Fruit fly (Drosophila melanogaster) S2 (cell line): ENCODE measurements around the gene Atac2.

ENCODE experiments used
- CG8478 ChIP-seq: fragments of >200 bp; optimal IDR thresholded peaks from 2 replicates; lab custom pipeline; 2018
- CTCF ChIP-seq, 2 experiments: fragments of >200 bp; optimal IDR thresholded peaks; 2 replicates each; lab custom pipeline; 2018

The Atac2 gene

DNA sequence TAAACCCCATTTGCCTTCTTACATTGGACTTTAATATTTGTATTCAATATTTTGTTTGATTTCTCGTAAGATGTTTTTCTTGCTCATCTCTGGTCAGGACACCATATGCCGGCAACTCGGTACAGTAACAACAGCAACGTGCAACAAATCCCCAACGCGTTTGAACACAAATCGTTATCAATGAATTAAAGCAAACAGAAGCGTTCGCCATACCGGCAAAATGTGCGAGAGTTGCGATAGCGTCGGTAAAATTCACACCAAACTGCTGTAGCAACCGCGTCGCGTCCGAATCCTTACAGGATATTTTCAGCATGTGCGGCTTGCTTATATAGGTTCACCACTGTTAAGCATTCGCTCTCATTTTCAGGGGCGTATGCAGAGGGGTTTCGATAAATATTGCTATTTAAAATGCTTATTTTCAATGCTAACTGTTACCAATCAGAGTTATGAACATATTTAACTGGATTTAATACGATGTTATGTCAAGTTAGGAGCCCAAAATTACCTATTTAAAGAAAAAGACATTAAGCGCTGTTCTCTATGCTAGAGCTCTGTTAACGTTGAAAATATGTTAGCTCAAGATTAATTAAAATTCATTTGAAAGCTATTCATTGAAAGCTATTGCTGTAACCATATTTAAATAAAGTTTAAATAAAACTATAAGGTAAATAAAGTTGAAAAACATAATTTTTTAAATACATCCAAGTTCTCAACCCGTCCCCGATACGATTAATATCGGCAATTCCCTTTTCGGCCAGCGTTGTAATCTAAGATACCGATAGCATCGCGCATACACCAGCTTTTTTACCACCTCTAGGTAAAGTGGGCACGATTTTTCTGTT lies 21.7 kb downstream of the Atac2 start, which contains the start of the genes Pde11 and CG15160:
Pde11 (minus strand) TSS at position 243 of the 842 bp plus-strand sequence.
CG15160 (plus strand) TSS at position 792 of the 842 bp plus-strand sequence.
- peak in 1 of 2 experiments; percentile 56 for TF ChIP-seq CTCF (optimal IDR thresholded peaks at IDR 0.05; lab: Kevin White, UChicago)
- TF ChIP-seq CG8478 (lab: Kevin White, UChicago) = no peak

DNA sequence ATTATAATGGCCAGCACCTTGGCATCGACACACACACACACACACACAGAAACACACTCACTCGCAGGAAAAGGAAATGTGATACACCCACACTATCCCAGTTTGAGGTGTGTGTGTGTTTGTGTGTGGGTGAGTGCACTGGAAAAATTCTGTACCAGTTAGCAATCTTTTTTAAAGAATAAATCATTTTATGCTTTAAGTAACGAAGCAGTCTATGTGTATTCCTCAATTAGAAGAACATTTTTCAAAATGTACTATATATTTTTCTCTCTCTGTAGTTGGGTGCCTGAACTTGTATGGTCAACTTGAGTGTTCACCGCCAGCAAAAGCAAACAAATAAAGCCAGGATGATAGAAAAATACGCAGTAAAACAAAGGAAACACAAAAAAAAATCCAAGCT lies 27.4 kb downstream of the Atac2 start:
- no peak for TF ChIP-seq CG8478 (lab: Kevin White, UChicago)
- TF ChIP-seq CTCF (optimal IDR thresholded peaks at IDR 0.05; lab: Kevin White, UChicago) = no peak

DNA sequence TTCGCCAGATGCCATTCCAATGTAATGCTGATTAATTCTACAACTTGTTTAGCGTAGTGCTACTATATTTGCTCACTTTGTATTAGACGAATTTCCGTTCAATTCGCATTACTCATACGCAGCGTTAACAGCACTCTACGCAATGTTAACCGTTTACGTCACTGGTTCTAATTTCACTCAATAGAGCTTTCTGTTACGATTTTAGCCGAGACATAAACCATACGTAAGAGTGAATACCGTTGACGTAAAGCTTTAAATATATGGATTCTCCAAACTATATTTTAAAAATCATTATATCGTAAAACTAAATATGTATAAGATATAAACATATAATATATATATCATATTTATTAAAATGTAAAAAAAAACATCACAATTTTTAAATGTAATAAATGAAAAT lies 35.8 kb downstream of the Atac2 start:
- TF ChIP-seq CG8478 (lab: Kevin White, UChicago) = no peak
- no peak for TF ChIP-seq CTCF (optimal IDR thresholded peaks at IDR 0.05; lab: Kevin White, UChicago)

DNA sequence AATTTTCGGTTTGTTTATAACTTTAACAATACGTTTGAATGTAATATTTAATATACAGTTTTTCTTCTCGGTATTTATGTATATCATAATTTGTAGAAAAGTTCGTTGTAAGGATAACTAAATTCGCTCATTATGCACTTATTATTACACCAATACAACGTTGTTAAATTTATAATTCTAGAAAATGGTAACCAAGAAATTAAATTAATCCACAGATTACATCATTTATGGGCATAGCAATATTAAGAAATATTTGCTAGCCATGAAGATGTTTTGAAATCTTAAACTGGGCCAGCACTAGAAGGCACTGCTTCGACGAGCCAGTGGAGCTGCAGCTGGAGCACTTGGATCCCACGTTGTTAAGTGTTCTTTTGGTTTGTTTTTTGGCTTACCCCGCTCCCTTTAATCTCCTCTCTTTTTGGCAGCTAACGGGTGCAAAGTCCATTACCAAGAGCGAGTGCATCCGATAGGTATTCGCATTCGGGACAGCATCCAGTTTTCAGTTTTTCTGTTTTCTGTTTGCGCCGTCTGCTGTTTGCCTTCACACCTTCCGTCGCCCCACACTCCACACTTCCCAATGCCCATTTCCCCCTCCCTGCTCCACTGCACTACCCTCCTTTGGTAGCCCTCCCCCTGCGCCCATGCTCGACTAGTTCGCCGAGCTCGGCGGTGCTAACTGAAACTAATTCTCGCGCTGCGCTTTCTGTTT lies 39.5 kb downstream of the Atac2 start:
- TF ChIP-seq CTCF (optimal IDR thresholded peaks at IDR 0.05; lab: Kevin White, UChicago) (no peak), CG8478 (lab: Kevin White, UChicago) (no peak)

DNA sequence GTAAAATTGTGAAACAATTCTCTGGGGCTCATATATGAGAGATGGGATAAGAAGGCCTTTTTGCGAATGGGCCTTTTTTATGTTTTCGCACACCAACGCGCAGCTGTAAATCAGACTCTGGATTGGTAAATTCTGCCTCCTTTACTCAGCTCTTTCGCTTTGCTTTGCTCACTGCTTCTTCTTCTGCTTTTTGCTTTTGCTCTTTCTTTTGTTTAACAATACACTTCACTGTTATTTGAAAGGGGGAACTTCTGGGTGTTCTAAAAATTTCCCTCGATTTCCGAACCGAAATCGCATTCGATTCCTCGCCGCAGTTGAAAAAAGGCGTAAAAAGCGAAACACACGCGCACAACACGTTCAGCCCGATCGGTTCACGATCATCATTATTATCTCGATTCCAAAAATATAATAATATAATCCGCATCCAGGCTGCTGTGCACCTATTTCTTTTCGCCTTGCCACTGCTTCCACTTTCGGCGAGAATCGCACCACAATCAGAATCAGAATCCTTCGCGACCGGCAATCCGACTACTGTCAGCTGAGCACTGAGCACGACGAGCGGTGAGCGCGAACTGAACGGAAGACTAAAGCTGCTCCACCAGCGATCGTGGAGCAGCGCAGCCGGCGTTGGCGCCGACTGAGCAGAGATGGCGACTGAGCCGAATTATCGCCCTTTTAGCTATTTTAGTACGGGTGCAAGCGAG lies 40.2 kb downstream of the Atac2 start:
- TF ChIP-seq CG8478 (lab: Kevin White, UChicago) (no peak), CTCF (optimal IDR thresholded peaks at IDR 0.05; lab: Kevin White, UChicago) (no peak)

DNA sequence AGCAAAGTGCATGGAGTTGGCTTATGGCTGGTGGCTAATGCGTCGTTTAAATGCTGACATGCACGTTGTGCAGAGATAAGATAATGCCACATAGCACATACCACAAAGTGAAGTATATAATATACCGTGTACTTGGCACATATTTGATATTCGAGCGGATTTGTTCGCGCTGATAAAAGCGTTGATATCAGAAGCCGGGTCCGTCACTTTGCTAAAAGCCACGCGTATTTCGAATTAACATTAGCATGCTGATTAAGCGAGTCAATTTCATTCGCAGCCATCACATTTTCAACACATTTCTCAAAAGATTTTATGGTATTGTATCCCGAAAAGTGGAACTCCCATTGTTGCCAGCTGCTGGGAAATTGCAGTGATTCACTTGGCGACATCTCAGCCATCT lies 43.3 kb downstream of the Atac2 start:
- no peak for TF ChIP-seq CTCF (optimal IDR thresholded peaks at IDR 0.05; lab: Kevin White, UChicago)
- TF ChIP-seq CG8478 (lab: Kevin White, UChicago) = no peak

DNA sequence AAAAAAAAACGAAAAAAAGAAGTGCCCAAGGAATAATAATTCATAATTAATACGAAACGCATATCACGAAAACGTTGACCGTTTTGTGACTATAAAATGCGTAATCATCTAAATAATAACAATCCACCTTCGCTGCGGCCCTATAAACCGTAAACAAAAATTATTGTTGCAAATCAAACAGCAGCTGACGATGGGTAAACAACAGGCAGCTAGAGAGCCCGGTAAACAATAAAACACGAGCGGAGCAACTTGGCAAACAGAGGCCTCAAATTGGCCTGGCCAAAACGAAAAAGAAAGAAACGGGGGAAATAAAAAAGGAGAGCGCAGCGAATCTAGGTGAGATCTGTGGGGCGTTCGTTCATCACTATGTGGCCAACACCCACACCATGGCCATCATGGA lies 44.5 kb downstream of the Atac2 start:
- TF ChIP-seq CG8478 (lab: Kevin White, UChicago) (no peak), CTCF (optimal IDR thresholded peaks at IDR 0.05; lab: Kevin White, UChicago) (no peak)

DNA sequence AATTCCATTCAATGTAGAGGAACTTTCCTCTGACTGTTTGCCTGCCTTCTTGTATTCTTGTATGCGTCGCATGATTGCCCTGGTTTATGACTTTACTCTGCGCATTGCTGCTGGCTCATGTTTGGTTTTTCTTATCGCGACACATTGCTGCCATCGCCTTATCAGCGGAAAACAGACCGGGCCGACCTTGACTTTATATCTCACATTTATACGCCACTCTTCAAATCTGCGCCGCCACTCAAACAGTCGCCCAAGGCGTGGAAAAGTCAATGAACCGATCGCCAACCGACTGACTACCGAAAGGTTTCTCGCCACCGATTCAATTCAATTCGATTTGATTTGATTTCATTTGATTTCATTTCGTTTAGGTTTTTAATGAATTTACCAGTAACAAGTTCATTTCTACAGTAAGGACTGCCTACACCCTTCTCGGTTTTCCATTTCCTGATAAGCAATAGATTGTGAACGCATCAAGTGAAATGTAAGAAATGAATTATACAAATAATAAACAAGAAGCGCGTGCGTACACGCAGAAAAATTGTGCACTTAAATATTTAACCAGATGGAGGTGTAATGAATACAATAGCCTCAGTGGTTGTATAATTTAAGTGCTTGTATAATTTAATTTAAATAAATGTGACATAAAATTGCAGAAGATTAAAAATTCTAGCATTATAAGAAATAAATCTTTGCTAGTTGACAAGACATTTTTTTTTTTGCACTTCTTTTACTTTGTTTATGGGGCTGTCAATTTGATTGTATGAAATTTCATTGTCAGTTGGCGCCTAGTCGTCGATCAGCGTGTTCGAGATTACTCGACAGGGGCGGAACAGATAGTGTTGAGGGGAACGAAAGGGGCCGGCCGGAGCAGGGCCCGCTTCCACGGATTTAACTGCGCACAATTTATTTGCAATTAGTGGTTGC lies 45.6 kb downstream of the Atac2 start:
- TF ChIP-seq CG8478 (lab: Kevin White, UChicago) (no peak), CTCF (optimal IDR thresholded peaks at IDR 0.05; lab: Kevin White, UChicago) (no peak)

DNA sequence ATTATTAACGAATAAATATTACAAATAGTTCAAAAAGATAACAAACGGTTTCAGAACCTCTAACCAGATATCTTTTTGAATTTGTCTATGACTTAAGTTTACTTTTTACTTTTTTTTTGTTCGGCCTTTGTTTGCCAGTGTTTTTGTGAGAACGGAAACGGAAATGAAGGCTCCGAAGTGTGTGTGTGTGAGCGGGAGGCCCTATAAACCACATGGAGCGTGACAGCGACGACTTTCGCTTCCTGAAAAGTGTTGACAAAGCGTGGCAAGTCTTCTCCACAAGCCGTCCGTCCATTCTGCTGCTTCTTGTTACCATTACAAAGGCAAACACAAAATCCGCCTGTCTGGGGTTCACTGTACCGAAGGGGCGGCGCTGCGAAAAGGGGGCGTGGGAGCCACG lies 47.6 kb downstream of the Atac2 start:
- TF ChIP-seq CTCF (optimal IDR thresholded peaks at IDR 0.05; lab: Kevin White, UChicago) (no peak), CG8478 (lab: Kevin White, UChicago) (no peak)

DNA sequence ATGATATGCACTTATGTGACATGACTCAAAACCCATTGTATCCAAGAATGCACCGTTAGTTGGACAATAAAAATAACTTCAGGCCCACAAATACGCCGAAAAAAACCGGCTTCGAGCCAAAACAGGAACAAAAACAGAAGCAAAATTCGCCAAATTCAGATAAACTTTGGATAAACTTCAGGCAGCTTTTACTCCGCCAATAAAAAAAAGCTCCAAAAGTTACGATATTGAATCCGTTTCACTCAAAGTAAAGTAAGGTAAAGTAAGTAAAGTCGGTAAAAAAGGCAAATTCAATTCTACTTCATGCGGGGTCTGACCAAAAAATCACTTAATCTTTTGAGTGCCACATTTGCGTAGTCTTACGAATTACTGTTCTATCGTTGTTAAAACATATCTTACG lies 48.1 kb downstream of the Atac2 start:
- TF ChIP-seq CG8478 (lab: Kevin White, UChicago) = no peak
- no peak for TF ChIP-seq CTCF (optimal IDR thresholded peaks at IDR 0.05; lab: Kevin White, UChicago)

DNA sequence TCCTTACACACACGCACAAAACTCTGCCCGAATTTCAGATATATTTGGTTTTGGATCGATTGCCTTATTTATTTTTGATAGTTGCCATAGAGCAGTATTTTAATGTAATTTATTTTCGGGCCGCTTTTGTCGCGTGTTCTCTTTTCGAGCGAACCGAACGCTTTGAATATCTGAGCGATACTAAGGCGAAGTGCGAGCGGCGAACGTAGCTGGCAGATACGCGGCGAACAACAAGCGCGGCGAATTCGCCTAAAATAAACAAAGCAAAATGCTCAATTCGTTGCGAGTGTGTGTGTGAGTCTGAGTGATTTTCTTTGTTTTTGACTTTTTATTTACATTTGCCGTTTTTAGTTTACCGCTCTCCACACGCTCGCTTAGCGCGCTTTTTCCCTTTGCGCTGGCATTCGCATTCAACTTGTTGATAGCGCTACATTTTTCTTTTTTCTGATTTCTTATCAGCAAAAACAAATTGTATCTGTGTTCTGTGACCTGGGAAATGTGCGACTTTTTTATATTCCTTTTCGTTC lies 49.0 kb downstream of the Atac2 start:
- TF ChIP-seq CG8478 (lab: Kevin White, UChicago) (no peak), CTCF (optimal IDR thresholded peaks at IDR 0.05; lab: Kevin White, UChicago) (no peak)

DNA sequence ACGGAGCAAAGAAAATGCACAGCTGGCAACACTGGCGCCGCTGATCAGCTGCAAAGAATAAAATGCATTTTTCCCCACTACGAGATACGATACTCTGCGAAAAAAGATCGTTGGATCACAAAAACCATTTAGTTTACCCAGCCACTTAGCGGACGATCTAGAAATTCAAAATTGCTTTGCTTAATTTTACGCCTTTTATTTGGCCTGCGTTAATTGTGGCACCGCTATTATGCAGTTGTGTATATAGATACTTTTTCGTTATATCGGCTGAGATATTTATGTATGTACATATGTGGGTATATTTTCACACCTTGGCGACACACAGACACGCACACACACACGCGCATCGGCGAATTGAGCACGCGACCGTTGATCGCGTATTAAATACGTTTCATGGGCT lies 49.5 kb downstream of the Atac2 start:
- TF ChIP-seq CTCF (optimal IDR thresholded peaks at IDR 0.05; lab: Kevin White, UChicago) (no peak), CG8478 (lab: Kevin White, UChicago) (no peak)

DNA sequence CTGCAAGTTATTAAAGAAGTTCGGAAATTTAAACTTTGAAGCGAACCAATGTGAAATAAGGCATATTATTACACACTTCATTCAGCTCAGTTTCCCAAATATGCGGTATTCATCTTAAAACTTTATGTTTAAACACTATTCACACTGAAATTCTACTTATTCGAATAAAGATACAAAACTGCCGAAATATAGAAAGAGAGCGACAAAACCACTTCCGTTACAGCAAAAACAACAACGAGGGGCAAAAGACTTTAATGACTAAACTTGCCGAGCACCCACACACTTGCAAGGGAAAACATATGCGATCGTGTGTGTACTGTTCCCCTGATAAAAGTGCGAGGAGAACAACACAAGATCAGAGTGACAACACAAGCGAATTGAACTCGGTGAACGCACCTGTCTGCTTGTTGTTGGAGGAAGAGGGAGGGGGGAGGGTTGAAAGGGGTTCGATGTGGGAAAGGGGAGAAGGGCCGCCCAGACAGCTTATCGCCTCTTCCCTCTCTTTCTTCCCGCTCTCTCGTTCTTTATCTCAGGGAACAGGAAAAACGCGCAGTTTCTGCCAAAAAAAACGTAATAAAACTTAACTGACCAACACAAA lies 50.4 kb downstream of the Atac2 start:
- no peak for TF ChIP-seq CG8478 (lab: Kevin White, UChicago)
